Fruit fly (Drosophila melanogaster) whole organism, adult: ENCODE results near the gene CG15317.
A peak's percentile ranks its signal among the peaks of the same experiment; 100 is the strongest.

Source experiments
- CG12768 ChIP-seq: fragments of 200-800 bp; sonication (Bioruptor generic); optimal IDR thresholded peaks from 2 replicates; lab custom pipeline; 2017; ENCODE audit warnings: missing biosample characterization, missing genetic modification characterization, mild to moderate bottlenecking, moderate library complexity, missing genetic modification reagents
- CG1620 ChIP-seq: fragments of 200-800 bp; sonication (Bioruptor generic); optimal IDR thresholded peaks from 2 replicates; lab custom pipeline; 2016; ENCODE audit warnings: missing biosample characterization, missing genetic modification characterization
- cnc ChIP-seq, 2 experiments: fragments of >200 bp; optimal IDR thresholded peaks; 2 replicates each; lab custom pipeline; 2017

DNA sequence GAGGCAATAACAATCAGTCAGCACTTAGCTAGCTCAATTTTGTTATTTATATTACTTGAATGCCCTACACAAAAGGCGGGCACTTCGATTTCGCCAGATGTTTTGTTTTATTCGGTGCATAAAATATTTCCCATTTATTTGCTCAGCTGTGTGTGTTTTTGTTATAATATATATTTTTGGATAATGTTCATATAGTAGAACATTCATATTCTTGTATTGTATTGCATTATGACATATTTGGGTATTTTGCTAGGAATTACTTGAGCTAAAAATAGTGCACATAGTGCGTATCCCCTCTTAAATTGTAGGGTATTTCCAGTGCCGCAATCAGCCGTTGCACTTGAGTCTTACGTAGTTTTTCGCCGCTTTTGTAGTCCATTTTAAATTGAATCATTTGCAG lies 33.6 kb upstream of the CG15317 start:
- TF ChIP-seq CG1620 = peak; percentile 77
- no peak for TF ChIP-seq cnc (optimal IDR thresholded peaks at IDR 0.05; lab: Kevin White, UChicago)
- TF ChIP-seq CG12768 = peak; percentile 80
